Fruit fly (Drosophila melanogaster) whole organism, embryonic: ENCODE measurements around the gene mRpS11.

Experiments
- Abd-B ChIP-seq: fragments of 200-800 bp; sonication (Bioruptor generic); optimal IDR thresholded peaks from 2 replicates; lab custom pipeline; 2018; ENCODE audit warnings: missing biosample characterization, mild to moderate bottlenecking, missing genetic modification characterization, moderate library complexity
- Bdp1 ChIP-seq: fragments of 200-800 bp; sonication (Bioruptor generic); optimal IDR thresholded peaks from 3 replicates; lab custom pipeline; 2016; ENCODE audit warnings: missing biosample characterization, missing genetic modification characterization
- Blimp-1 ChIP-seq: fragments of 200-800 bp; sonication (Bioruptor generic); optimal IDR thresholded peaks from 3 replicates; lab custom pipeline; 2018; ENCODE audit warnings: missing biosample characterization, missing genetic modification characterization, mild to moderate bottlenecking, moderate library complexity, missing genetic modification reagents
- CG1233 ChIP-seq: fragments of 200-800 bp; sonication (Bioruptor generic); optimal IDR thresholded peaks from 4 replicates; lab custom pipeline; 2018; ENCODE audit warnings: missing biosample characterization, mild to moderate bottlenecking, missing genetic modification characterization
- CG13287 ChIP-seq: fragments of 200-800 bp; sonication (Bioruptor generic); IDR thresholded peaks from 2 replicates; pipeline ENCODE4 v1.3.6; 2022; ENCODE audit warnings: missing biosample characterization, missing genetic modification characterization; ENCODE audit not compliant: partially characterized antibody
- CG14014 ChIP-seq: fragments of 200-800 bp; sonication (Bioruptor generic); IDR thresholded peaks from 2 replicates; pipeline ENCODE4 v1.3.6; 2022; ENCODE audit warnings: missing biosample characterization, missing genetic modification characterization
- CG17361 ChIP-seq: fragments of 200-800 bp; sonication (Bioruptor generic); IDR thresholded peaks from 3 replicates; pipeline ENCODE4 v1.3.6; 2022; ENCODE audit warnings: missing biosample characterization, missing genetic modification characterization
- CG17912 ChIP-seq: fragments of 200-800 bp; sonication (Bioruptor generic); optimal IDR thresholded peaks from 2 replicates; lab custom pipeline; 2018; ENCODE audit warnings: missing biosample characterization, mild to moderate bottlenecking, missing genetic modification characterization
- CG1792 ChIP-seq: fragments of 200-800 bp; sonication (Bioruptor generic); optimal IDR thresholded peaks from 2 replicates; lab custom pipeline; 2016; ENCODE audit warnings: missing biosample characterization, missing genetic modification characterization
- CG18599 ChIP-seq: fragments of 200-800 bp; sonication (Bioruptor generic); optimal IDR thresholded peaks from 3 replicates; lab custom pipeline; 2017; ENCODE audit warnings: missing biosample characterization, missing genetic modification characterization, mild to moderate bottlenecking, moderate library complexity, missing genetic modification reagents
- CG31441 ChIP-seq: fragments of 200-800 bp; sonication (Bioruptor generic); IDR thresholded peaks from 2 replicates; pipeline ENCODE4 v1.3.6; 2022; ENCODE audit warnings: missing biosample characterization, missing genetic modification characterization
- CG32772 ChIP-seq: fragments of 200-800 bp; sonication (Bioruptor generic); IDR thresholded peaks from 2 replicates; pipeline ENCODE4 v1.3.6; 2022; ENCODE audit warnings: missing biosample characterization, missing genetic modification characterization
- CG34376 ChIP-seq: fragments of 200-800 bp; sonication (Bioruptor generic); optimal IDR thresholded peaks from 2 replicates; lab custom pipeline; 2018; ENCODE audit warnings: missing biosample characterization, mild to moderate bottlenecking, missing genetic modification characterization
- CG7271 ChIP-seq: fragments of 200-800 bp; sonication (Bioruptor generic); optimal IDR thresholded peaks from 2 replicates; lab custom pipeline; 2018; ENCODE audit warnings: missing biosample characterization, mild to moderate bottlenecking, missing genetic modification characterization, moderate library complexity
- CG7372 ChIP-seq: fragments of 200-800 bp; sonication (Bioruptor generic); IDR thresholded peaks from 2 replicates; pipeline ENCODE4 v1.3.6; 2022; ENCODE audit warnings: missing biosample characterization, missing genetic modification characterization
- CG7556 ChIP-seq: fragments of 200-800 bp; sonication (Bioruptor generic); optimal IDR thresholded peaks from 2 replicates; lab custom pipeline; 2017; ENCODE audit warnings: missing biosample characterization, mild to moderate bottlenecking, missing genetic modification characterization
- CG7839 ChIP-seq: fragments of 200-800 bp; sonication (Bioruptor generic); optimal IDR thresholded peaks from 3 replicates; lab custom pipeline; 2018; ENCODE audit warnings: missing biosample characterization, mild to moderate bottlenecking, missing genetic modification characterization, moderate library complexity
- Dip2 ChIP-seq: fragments of 200-800 bp; sonication (Bioruptor generic); IDR thresholded peaks from 2 replicates; pipeline ENCODE4 v1.3.6; 2022; ENCODE audit warnings: missing biosample characterization, missing genetic modification characterization
- Doc3 ChIP-seq: fragments of 200-800 bp; sonication (Bioruptor generic); IDR thresholded peaks from 3 replicates; pipeline ENCODE4 v1.3.6; 2022; ENCODE audit warnings: missing biosample characterization, missing genetic modification characterization; ENCODE audit not compliant: partially characterized antibody
- Ets65A ChIP-seq: fragments of 200-800 bp; sonication (Bioruptor generic); peaks from one replicate; lab custom pipeline; 2016; ENCODE audit warnings: missing biosample characterization, missing genetic modification characterization
- H2.0 ChIP-seq: fragments of 200-800 bp; sonication (Bioruptor generic); IDR thresholded peaks from 2 replicates; pipeline ENCODE4 v1.3.6; 2022; ENCODE audit warnings: missing biosample characterization, missing genetic modification characterization
- HLHmδ ChIP-seq: fragments of 200-800 bp; sonication (Bioruptor generic); optimal IDR thresholded peaks from 2 replicates; lab custom pipeline; 2018; ENCODE audit warnings: missing biosample characterization, mild to moderate bottlenecking, missing genetic modification characterization, moderate library complexity
- Hand ChIP-seq: fragments of 200-800 bp; sonication (Bioruptor generic); optimal IDR thresholded peaks from 2 replicates; lab custom pipeline; 2017; ENCODE audit warnings: mild to moderate bottlenecking, missing biosample characterization, missing genetic modification reagents, missing genetic modification characterization
- Hmr ChIP-seq: fragments of 200-800 bp; sonication (Bioruptor generic); optimal IDR thresholded peaks from 3 replicates; lab custom pipeline; 2017; ENCODE audit warnings: mild to moderate bottlenecking, missing biosample characterization, missing genetic modification reagents, missing genetic modification characterization
- Max ChIP-seq: fragments of 200-800 bp; sonication (Bioruptor generic); optimal IDR thresholded peaks from 2 replicates; lab custom pipeline; 2016; ENCODE audit warnings: missing biosample characterization, mild to moderate bottlenecking, missing genetic modification characterization
- Mrtf ChIP-seq: fragments of 200-800 bp; sonication (Bioruptor generic); IDR thresholded peaks from 3 replicates; pipeline ENCODE4 v1.3.6; 2022; ENCODE audit warnings: missing biosample characterization, missing genetic modification characterization
- Opbp ChIP-seq: fragments of 200-800 bp; sonication (Bioruptor generic); IDR thresholded peaks from 3 replicates; pipeline ENCODE4 v1.3.6; 2022; ENCODE audit warnings: missing biosample characterization, missing genetic modification characterization; ENCODE audit not compliant: partially characterized antibody
- PHDP ChIP-seq: fragments of 200-800 bp; sonication (Bioruptor generic); optimal IDR thresholded peaks from 3 replicates; lab custom pipeline; 2018; ENCODE audit warnings: missing biosample characterization, mild to moderate bottlenecking, missing genetic modification characterization, moderate library complexity
- Sox102F ChIP-seq: fragments of 200-800 bp; sonication (Bioruptor generic); optimal IDR thresholded peaks from 2 replicates; lab custom pipeline; 2018; ENCODE audit warnings: missing biosample characterization, mild to moderate bottlenecking, missing genetic modification characterization, moderate library complexity
- Vsx1 ChIP-seq: fragments of 200-800 bp; sonication (Bioruptor generic); optimal IDR thresholded peaks from 2 replicates; lab custom pipeline; 2017; ENCODE audit warnings: missing biosample characterization, mild to moderate bottlenecking, missing genetic modification characterization, missing genetic modification reagents
- ac ChIP-seq: fragments of 200-800 bp; sonication (Bioruptor generic); optimal IDR thresholded peaks from 3 replicates; lab custom pipeline; 2017; ENCODE audit warnings: missing biosample characterization, mild to moderate bottlenecking, missing genetic modification characterization
- bbx ChIP-seq: fragments of 200-800 bp; sonication (Bioruptor generic); IDR thresholded peaks from 2 replicates; pipeline ENCODE4 v1.3.6; 2022; ENCODE audit warnings: missing biosample characterization, missing genetic modification characterization; ENCODE audit not compliant: partially characterized antibody
- caup ChIP-seq: fragments of 200-800 bp; sonication (Bioruptor generic); optimal IDR thresholded peaks from 3 replicates; lab custom pipeline; 2017; ENCODE audit warnings: missing biosample characterization, mild to moderate bottlenecking, missing genetic modification characterization, moderate library complexity; ENCODE audit not compliant: severe bottlenecking
- dmrt99B ChIP-seq: fragments of 200-800 bp; sonication (Bioruptor generic); optimal IDR thresholded peaks from 2 replicates; lab custom pipeline; 2018; ENCODE audit warnings: missing biosample characterization, mild to moderate bottlenecking, missing genetic modification characterization, moderate library complexity
- en ChIP-seq: fragments of 200-800 bp; sonication (Bioruptor generic); optimal IDR thresholded peaks from 2 replicates; lab custom pipeline; 2016; ENCODE audit warnings: missing biosample characterization, missing genetic modification characterization
- fd3F ChIP-seq: fragments of 200-800 bp; sonication (Bioruptor generic); optimal IDR thresholded peaks from 2 replicates; lab custom pipeline; 2018; ENCODE audit warnings: missing biosample characterization, mild to moderate bottlenecking, missing genetic modification characterization, moderate library complexity
- hkb ChIP-seq, 2 experiments: fragments of 200-800 bp in 1 of 2; fragments of >200 bp in 1 of 2; sonication (Bioruptor generic) in 1 of 2; IDR thresholded peaks in 1 of 2; optimal IDR thresholded peaks in 1 of 2; 2 replicates each; pipeline versions ENCODE4 v1.3.6 to Lab custom; 2017 to 2022; ENCODE audit warnings: missing biosample characterization in 1 of 2, missing genetic modification characterization in 1 of 2
- lov ChIP-seq, 2 experiments: fragments of 200-800 bp in 1 of 2; fragments of >200 bp in 1 of 2; sonication (Bioruptor generic) in 1 of 2; IDR thresholded peaks in 1 of 2; optimal IDR thresholded peaks in 1 of 2; 2 replicates in 1 of 2; 3 replicates in 1 of 2; pipeline versions ENCODE4 v1.3.6 to Lab custom; 2017 to 2022; ENCODE audit warnings: missing biosample characterization in 1 of 2, missing genetic modification characterization in 1 of 2
- org-1 ChIP-seq: fragments of 200-800 bp; sonication (Bioruptor generic); optimal IDR thresholded peaks from 2 replicates; lab custom pipeline; 2017; ENCODE audit warnings: missing biosample characterization, missing genetic modification characterization
- pb ChIP-seq: fragments of 200-800 bp; sonication (Bioruptor generic); optimal IDR thresholded peaks from 3 replicates; lab custom pipeline; 2016; ENCODE audit warnings: missing biosample characterization, missing genetic modification characterization
- peb ChIP-seq: fragments of 200-800 bp; sonication (Bioruptor generic); IDR thresholded peaks from 2 replicates; pipeline ENCODE4 v1.3.6; 2022; ENCODE audit warnings: missing biosample characterization, missing genetic modification characterization
- ssp ChIP-seq: fragments of 200-800 bp; sonication (Bioruptor generic); IDR thresholded peaks from 2 replicates; pipeline ENCODE4 v1.3.6; 2022; ENCODE audit warnings: missing biosample characterization, missing genetic modification characterization
- tll ChIP-seq, 2 experiments: fragments of 200-800 bp in 1 of 2; fragments of >200 bp in 1 of 2; sonication (Bioruptor generic) in 1 of 2; optimal IDR thresholded peaks; 2 replicates each; lab custom pipeline; 2017 to 2019; ENCODE audit warnings: missing biosample characterization in 2 of 2, missing genetic modification characterization in 2 of 2, mild to moderate bottlenecking in 1 of 2, moderate library complexity in 1 of 2
- ttk ChIP-seq: fragments of 200-800 bp; sonication (Bioruptor generic); IDR thresholded peaks from 2 replicates; pipeline ENCODE4 v2.1.2; 2022; ENCODE audit warnings: missing biosample characterization, missing genetic modification characterization
- vfl ChIP-seq: fragments of 200-800 bp; sonication (Bioruptor generic); optimal IDR thresholded peaks from 2 replicates; lab custom pipeline; 2016; ENCODE audit warnings: missing biosample characterization, missing genetic modification characterization
- vvl ChIP-seq: fragments of 200-800 bp; sonication (Bioruptor generic); IDR thresholded peaks from 2 replicates; pipeline ENCODE4 v1.3.6; 2022; ENCODE audit warnings: missing biosample characterization, missing genetic modification characterization

Gene mRpS11

dm6 chr3R:17056183-17056904 lies 16.2 kb upstream of the mRpS11 start (continued):
- TF ChIP-seq CG18599 (peak; percentile 47), HLHmδ (GFP tag; lab: Kevin White, UChicago) (peak; percentile 64), hkb (optimal IDR thresholded peaks at IDR 0.05; lab: Kevin White, UChicago) (no peak), hkb (GFP tag; IDR thresholded peaks at IDR 0.05; lab: Robert Waterston, UW) (peak; percentile 29; the same call in 1 of the 2 replicates), Ets65A (GFP tag; lab: Kevin White, UChicago) (peak; percentile 31), tll (GFP tag; optimal IDR thresholded peaks at IDR 0.05; lab: Kevin White, UChicago) (peak in 1 of 2 experiments; percentile 76), CG7271 (tag; lab: Kevin White, UChicago) (no peak), vvl (GFP tag; lab: Robert Waterston, UW) (peak; percentile 42), CG17361 (GFP tag; lab: Robert Waterston, UW) (no peak), CG14014 (GFP tag; lab: Robert Waterston, UW) (no peak; the same call in 1 of the 2 replicates), Vsx1 (GFP tag; lab: Kevin White, UChicago) (no peak), org-1 (GFP tag; lab: Kevin White, UChicago) (peak; percentile 25), CG17912 (no peak), en (GFP tag; lab: Kevin White, UChicago) (no peak), fd3F (GFP tag; lab: Kevin White, UChicago) (no peak), ttk (GFP tag; lab: Robert Waterston, UW) (0 out of 2 replicates have a peak, but pooled peaks have one; percentile 15), pb (GFP tag; lab: Kevin White, UChicago) (peak; percentile 18), CG31441 (GFP tag; lab: Robert Waterston, UW) (no peak), Opbp (peak; percentile 47; the same call in 2 of the 3 replicates), CG1792 (GFP tag; lab: Kevin White, UChicago) (no peak), peb (GFP tag; lab: Robert Waterston, UW) (no peak), Hand (GFP tag; lab: Kevin White, UChicago) (no peak), CG1233 (peak; percentile 16), Doc3 (0 out of 3 replicates have a peak, but pooled peaks have one; percentile 26), Max (GFP tag; lab: Kevin White, UChicago) (no peak), CG7556 (GFP tag; lab: Kevin White, UChicago) (no peak), dmrt99B (tag; lab: Kevin White, UChicago) (peak; percentile 15), lov (optimal IDR thresholded peaks at IDR 0.05; lab: Kevin White, UChicago) (no peak), lov (GFP tag; IDR thresholded peaks at IDR 0.05; lab: Robert Waterston, UW) (0 out of 3 replicates have a peak, but pooled peaks have one; percentile 59), CG13287 (GFP tag; lab: Robert Waterston, UW) (peak; percentile 55), CG34376 (GFP tag; lab: Kevin White, UChicago) (peak; percentile 69), vfl (GFP tag; lab: Kevin White, UChicago) (no peak), caup (GFP tag; lab: Kevin White, UChicago) (peak; percentile 56), Blimp-1 (GFP tag; lab: Kevin White, UChicago) (peak; percentile 2), CG7839 (tag; lab: Kevin White, UChicago) (no peak), Hmr (GFP tag; lab: Kevin White, UChicago) (peak; percentile 42), bbx (GFP tag; lab: Robert Waterston, UW) (0 out of 2 replicates have a peak, but pooled peaks have one; percentile 27), Bdp1 (peak; percentile 17), PHDP (tag; lab: Kevin White, UChicago) (peak; percentile 2), H2.0 (GFP tag; lab: Robert Waterston, UW) (no peak), CG32772 (no peak; the same call in 1 of the 2 replicates), ac (no peak), CG7372 (no peak), Dip2 (no peak), ssp (GFP tag; lab: Robert Waterston, UW) (no peak), Sox102F (GFP tag; lab: Kevin White, UChicago) (no peak), Abd-B (GFP tag; lab: Kevin White, UChicago) (peak; percentile 72), Mrtf (GFP tag; lab: Robert Waterston, UW) (no peak)
